Fruit fly (Drosophila melanogaster) ovary, adult (tissue): ENCODE results near the gene CG32075.

Experiments
- CG17801 ChIP-seq: fragments of 200-800 bp; optimal IDR thresholded peaks from 2 replicates; lab custom pipeline; 2019; ENCODE audit warnings: missing biosample characterization, mild to moderate bottlenecking, missing genetic modification characterization, moderate library complexity; ENCODE audit not compliant: partially characterized antibody

CG32075 gene

dm6 chr3L:11052760-11053259 lies 11.9 kb downstream of the CG32075 start:
- no peak for TF ChIP-seq CG17801 (GFP tag; lab: Kevin White, UChicago)

- no peak for TF ChIP-seq CG17801 (GFP tag; lab: Kevin White, UChicago)
Measured at dm6 chr3L:11051271-11051670, 13.5 kb downstream of the CG32075 start, which contains the start of gene CG43693. Gene CG43693, minus strand, starts transcription at chr3L:11051371.

- TF ChIP-seq CG17801 (GFP tag; lab: Kevin White, UChicago) = peak; percentile 25
Measured at dm6 chr3L:11049414-11049813, 15.3 kb downstream of the CG32075 start.

- TF ChIP-seq CG17801 (GFP tag; lab: Kevin White, UChicago) = peak; percentile 32
Measured at dm6 chr3L:11047877-11048276, 16.9 kb downstream of the CG32075 start.

dm6 chr3L:11046559-11046958 lies 18.2 kb downstream of the CG32075 start:
- peak; percentile 59 for TF ChIP-seq CG17801 (GFP tag; lab: Kevin White, UChicago)

dm6 chr3L:11045009-11045408 lies 19.7 kb downstream of the CG32075 start:
- TF ChIP-seq CG17801 (GFP tag; lab: Kevin White, UChicago) = no peak

dm6 chr3L:11043650-11044049 lies 21.1 kb downstream of the CG32075 start:
- peak; percentile 31 for TF ChIP-seq CG17801 (GFP tag; lab: Kevin White, UChicago)

dm6 chr3L:11041193-11041592 lies 23.5 kb downstream of the CG32075 start:
- no peak for TF ChIP-seq CG17801 (GFP tag; lab: Kevin White, UChicago)

dm6 chr3L:11035039-11035438 lies 29.7 kb downstream of the CG32075 start:
- no peak for TF ChIP-seq CG17801 (GFP tag; lab: Kevin White, UChicago)

dm6 chr3L:11033327-11033975 lies 31.3 kb downstream of the CG32075 start:
- no peak for TF ChIP-seq CG17801 (GFP tag; lab: Kevin White, UChicago)

dm6 chr3L:11031784-11032183 lies 33.0 kb downstream of the CG32075 start:
- TF ChIP-seq CG17801 (GFP tag; lab: Kevin White, UChicago) = no peak

dm6 chr3L:11027279-11027678 lies 37.5 kb downstream of the CG32075 start, which contains the start of gene CG32081:
Gene CG32081, plus strand, starts transcription at chr3L:11027579.
- TF ChIP-seq CG17801 (GFP tag; lab: Kevin White, UChicago) = no peak

- TF ChIP-seq CG17801 (GFP tag; lab: Kevin White, UChicago) = no peak
Measured at dm6 chr3L:11025261-11025660, 39.5 kb downstream of the CG32075 start, which contains the start of gene CG32079. Gene CG32079, plus strand, starts transcription at chr3L:11025561.

- TF ChIP-seq CG17801 (GFP tag; lab: Kevin White, UChicago) = no peak
Measured at dm6 chr3L:11023235-11023634, 41.5 kb downstream of the CG32075 start, which contains the start of gene Fad2. Gene Fad2, plus strand, starts transcription at chr3L:11023535.

- no peak for TF ChIP-seq CG17801 (GFP tag; lab: Kevin White, UChicago)
Measured at dm6 chr3L:11021958-11022357, 42.8 kb downstream of the CG32075 start.

- TF ChIP-seq CG17801 (GFP tag; lab: Kevin White, UChicago) = no peak
Measured at dm6 chr3L:11020058-11020457, 44.7 kb downstream of the CG32075 start.
